Worm (Caenorhabditis elegans): ENCODE data around the gene ham-2.

ham-2 gene

ce11 chrX:4548929-4549328 is 5.6 kb upstream of the ham-2 start:
- TF ChIP-seq skn-1 (tag; optimal IDR thresholded peaks at IDR 0.05) (no peak), nhr-90 (tag; optimal IDR thresholded peaks at IDR 0.05; ENCODE audit: poor library complexity) (no peak), tlp-1 (tag; optimal IDR thresholded peaks at IDR 0.05) (no peak), unc-30 (tag; optimal IDR thresholded peaks at IDR 0.05) (no peak), rnt-1 (tag; optimal IDR thresholded peaks at IDR 0.05) (no peak), fkh-4 (tag; optimal IDR thresholded peaks at IDR 0.05; ENCODE audit: borderline replicate concordance) (no peak), nhr-84 (tag; optimal IDR thresholded peaks at IDR 0.05) (no peak), lir-3 (tag; optimal IDR thresholded peaks at IDR 0.05; ENCODE audit: poor library complexity) (no peak), pag-3 (tag; optimal IDR thresholded peaks at IDR 0.05; ENCODE audit: borderline replicate concordance, insufficient read depth) (no peak), egl-13 (tag; optimal IDR thresholded peaks at IDR 0.05) (no peak), ceh-90 (tag; optimal IDR thresholded peaks at IDR 0.05) (no peak), efl-1 (optimal IDR thresholded peaks at IDR 0.05) (no peak), efl-1 (GFP tag; optimal IDR thresholded peaks at IDR 0.05 in 1 of 2) (no peak), nhr-237 (tag; optimal IDR thresholded peaks at IDR 0.05) (no peak), hpl-2 (GFP tag; optimal IDR thresholded peaks at IDR 0.05) (no peak)

DNA sequence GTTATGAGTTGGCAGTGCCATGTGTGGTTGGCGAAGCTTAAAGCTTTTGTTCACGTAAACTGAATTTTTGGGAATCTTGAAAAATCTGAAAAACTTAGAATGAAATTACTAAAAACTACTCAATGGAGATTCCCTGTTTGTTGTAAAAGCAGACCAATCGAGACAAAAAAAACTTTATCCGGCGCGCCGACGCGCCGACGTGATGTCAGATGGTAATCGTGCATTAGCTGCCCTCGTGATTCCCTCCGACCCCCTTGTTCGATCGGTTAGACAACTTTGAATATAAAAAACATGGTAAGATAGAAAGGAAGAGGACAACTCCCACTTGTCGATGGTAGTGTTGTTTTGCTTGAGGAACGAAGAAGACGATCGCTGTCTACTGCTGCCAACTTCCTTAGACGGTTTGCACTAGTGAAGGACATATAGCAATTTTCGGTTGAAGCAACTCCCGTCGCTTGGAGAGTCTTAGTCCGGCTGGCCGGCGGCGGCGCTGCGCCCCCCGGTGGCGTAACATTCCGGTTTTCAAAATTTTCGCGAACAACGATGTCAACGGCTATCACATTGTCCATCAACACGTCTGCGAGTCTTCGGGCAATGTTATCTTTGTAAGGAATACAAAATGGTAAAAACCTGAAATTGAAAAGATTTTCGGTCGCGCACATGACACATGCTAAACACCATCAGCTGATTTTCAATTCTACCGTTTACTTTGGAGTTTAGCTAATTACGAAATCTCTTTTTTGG is 4.5 kb upstream of the ham-2 start, which contains the start of gene C07A12.18:
C07A12.18 (minus strand) TSS at position 51 of the 744 bp plus-strand sequence.
- TF ChIP-seq egl-13 (tag; optimal IDR thresholded peaks at IDR 0.05) (no peak), zag-1 (tag; optimal IDR thresholded peaks at IDR 0.05) (no peak), irx-1 (tag; optimal IDR thresholded peaks at IDR 0.05) (no peak), sox-4 (tag; optimal IDR thresholded peaks at IDR 0.05) (no peak), elt-3 (tag; optimal IDR thresholded peaks at IDR 0.05) (peak in 1 of 6 experiments; percentile 28), F16B12.6 (tag; optimal IDR thresholded peaks at IDR 0.05) (no peak), nhr-71 (tag; optimal IDR thresholded peaks at IDR 0.05) (peak; percentile 23), lin-39 (tag; optimal IDR thresholded peaks at IDR 0.05) (no peak), aha-1 (tag; optimal IDR thresholded peaks at IDR 0.05) (no peak), snu-23 (GFP tag; optimal IDR thresholded peaks at IDR 0.05) (peak; percentile 17), lin-14 (GFP tag; optimal IDR thresholded peaks at IDR 0.05) (peak; percentile 68), C34B4.2 (tag; optimal IDR thresholded peaks at IDR 0.05) (no peak), fkh-4 (tag; optimal IDR thresholded peaks at IDR 0.05; ENCODE audit: borderline replicate concordance) (no peak), nhr-12 (tag; optimal IDR thresholded peaks at IDR 0.05) (no peak), lin-13 (GFP tag; optimal IDR thresholded peaks at IDR 0.05) (no peak), mdl-1 (tag; optimal IDR thresholded peaks at IDR 0.05) (peak in 1 of 2 experiments; percentile 26), nhr-20 (tag; optimal IDR thresholded peaks at IDR 0.05) (peak; percentile 27), grh-1 (GFP tag; IDR thresholded peaks at IDR 0.05) (peak; percentile 67), ceh-90 (tag; optimal IDR thresholded peaks at IDR 0.05) (no peak), isw-1 (GFP tag; IDR thresholded peaks at IDR 0.05) (no peak), blmp-1 (tag; optimal IDR thresholded peaks at IDR 0.05) (peak; percentile 41), xbp-1 (tag; optimal IDR thresholded peaks at IDR 0.05) (peak; percentile 15), nhr-85 (tag) (peak; percentile 85), mep-1 (tag; optimal IDR thresholded peaks at IDR 0.05) (peak; percentile 21), efl-1 (optimal IDR thresholded peaks at IDR 0.05) (no peak), efl-1 (GFP tag; optimal IDR thresholded peaks at IDR 0.05 in 1 of 2) (peak in 1 of 2 experiments; percentile 88), nhr-19 (GFP tag; conservative IDR thresholded peaks at IDR 0.05) (no peak), aly-2 (tag; optimal IDR thresholded peaks at IDR 0.05) (no peak), egl-27 (tag; optimal IDR thresholded peaks at IDR 0.05) (no peak), sup-37 (GFP tag; optimal IDR thresholded peaks at IDR 0.05) (no peak), unc-86 (tag; optimal IDR thresholded peaks at IDR 0.05) (no peak), skn-1 (tag; optimal IDR thresholded peaks at IDR 0.05) (peak; percentile 7), hpl-2 (GFP tag; optimal IDR thresholded peaks at IDR 0.05) (no peak), lin-35 (GFP tag; optimal IDR thresholded peaks at IDR 0.05) (peak in 1 of 2 experiments; percentile 23)
